Comparison of ENCODE assay signal across 2 fruit fly cellular contexts in genomic region chr3R:19370693-19371092, dm6.
TF ChIP-seq lines count a peak whose summit lies in the region.

No protein-coding gene starts in this region.

- TF ChIP-seq CTCF in whole organism, embryonic (GFP tag; optimal IDR thresholded peaks at IDR 0.05; lab: Kevin White, UChicago), result no peak

TF ChIP-seq in whole organism, embryonic, 481 proteins besides CTCF, POLR2A, EP300 and RAD21 (continues in another document):
- TF ChIP-seq Kr (GFP tag; optimal IDR thresholded peaks at IDR 0.05; lab: Kevin White, UChicago) (no peak), gsb-n (tag; optimal IDR thresholded peaks at IDR 0.05; lab: Kevin White, UChicago) (no peak), hkb (optimal IDR thresholded peaks at IDR 0.05; lab: Kevin White, UChicago) (no peak), hkb (GFP tag; IDR thresholded peaks at IDR 0.05; lab: Robert Waterston, UW) (no peak), Blimp-1 (GFP tag; optimal IDR thresholded peaks at IDR 0.05; lab: Kevin White, UChicago) (peak; percentile 6), CkIIα-i1 (GFP tag; IDR thresholded peaks at IDR 0.05; lab: Robert Waterston, UW) (no peak), wdn (GFP tag; IDR thresholded peaks at IDR 0.05; lab: Robert Waterston, UW) (no peak), danr (GFP tag; IDR thresholded peaks at IDR 0.05; lab: Robert Waterston, UW) (no peak), TFAM (GFP tag; optimal IDR thresholded peaks at IDR 0.05; lab: Kevin White, UChicago) (no peak), CG17361 (GFP tag; IDR thresholded peaks at IDR 0.05; lab: Robert Waterston, UW) (peak; percentile 38; the same call in 1 of the 3 replicates), MBD-R2 (GFP tag; IDR thresholded peaks at IDR 0.05; lab: Robert Waterston, UW) (no peak), sisA (GFP tag; IDR thresholded peaks at IDR 0.05; lab: Robert Waterston, UW) (no peak), wek (GFP tag; optimal IDR thresholded peaks at IDR 0.05; lab: Kevin White, UChicago) (no peak), CG13894 (tag; optimal IDR thresholded peaks at IDR 0.05; lab: Kevin White, UChicago) (no peak), Xrp1 (GFP tag; IDR thresholded peaks at IDR 0.05; lab: Robert Waterston, UW) (0 out of 2 replicates have a peak, but pooled peaks have one; percentile 38), CG2712 (tag; optimal IDR thresholded peaks at IDR 0.05; lab: Kevin White, UChicago) (peak; percentile 53), Sry-β (GFP tag; optimal IDR thresholded peaks at IDR 0.05; lab: Kevin White, UChicago) (no peak), jumu (GFP tag; optimal IDR thresholded peaks at IDR 0.05; lab: Kevin White, UChicago) (no peak), CG18262 (tag; optimal IDR thresholded peaks at IDR 0.05; lab: Kevin White, UChicago) (peak; percentile 45), CG15696 (tag; optimal IDR thresholded peaks at IDR 0.05; lab: Kevin White, UChicago) (peak; percentile 45), sens (GFP tag; lab: Kevin White, UChicago) (peak; percentile 79), gro (GFP tag; optimal IDR thresholded peaks at IDR 0.05; lab: Kevin White, UChicago) (no peak), Jarid2 (GFP tag; optimal IDR thresholded peaks at IDR 0.05; lab: Kevin White, UChicago) (no peak), Lim3 (GFP tag; IDR thresholded peaks at IDR 0.05; lab: Robert Waterston, UW) (no peak), CG8944 (GFP tag; optimal IDR thresholded peaks at IDR 0.05; lab: Kevin White, UChicago) (no peak), CG4360 (GFP tag; IDR thresholded peaks at IDR 0.05; lab: Robert Waterston, UW) (no peak), Myb (GFP tag; optimal IDR thresholded peaks at IDR 0.05; lab: Kevin White, UChicago) (no peak), CG11504 (tag; optimal IDR thresholded peaks at IDR 0.05; lab: Kevin White, UChicago) (peak; percentile 10), CG31441 (GFP tag; IDR thresholded peaks at IDR 0.05; lab: Robert Waterston, UW) (0 out of 2 replicates have a peak, but pooled peaks have one; percentile 29), CG10979 (tag; optimal IDR thresholded peaks at IDR 0.05; lab: Kevin White, UChicago) (peak; percentile 62), CG12155 (GFP tag; optimal IDR thresholded peaks at IDR 0.05; lab: Kevin White, UChicago) (no peak), CG17829 (tag; optimal IDR thresholded peaks at IDR 0.05; lab: Kevin White, UChicago) (peak; percentile 25), repo (GFP tag; optimal IDR thresholded peaks at IDR 0.05; lab: Kevin White, UChicago) (no peak), dmrt11E (tag; optimal IDR thresholded peaks at IDR 0.05; lab: Kevin White, UChicago) (peak; percentile 22), CG9215 (GFP tag; IDR thresholded peaks at IDR 0.05; lab: Robert Waterston, UW) (no peak), CG10267 (tag; optimal IDR thresholded peaks at IDR 0.05; lab: Kevin White, UChicago) (peak; percentile 30), CG3065 (GFP tag; optimal IDR thresholded peaks at IDR 0.05; lab: Kevin White, UChicago) (no peak), phol (tag; optimal IDR thresholded peaks at IDR 0.05; lab: Kevin White, UChicago) (peak; percentile 24), CG14710 (tag; optimal IDR thresholded peaks at IDR 0.05; lab: Kevin White, UChicago) (peak; percentile 31), CG6689 (GFP tag; IDR thresholded peaks at IDR 0.05; lab: Robert Waterston, UW) (peak; percentile 25; the same call in 1 of the 2 replicates), CG8281 (tag; optimal IDR thresholded peaks at IDR 0.05; lab: Kevin White, UChicago) (no peak), CG9727 (GFP tag; optimal IDR thresholded peaks at IDR 0.05; lab: Kevin White, UChicago) (peak; percentile 41), CG5245 (GFP tag; optimal IDR thresholded peaks at IDR 0.05; lab: Kevin White, UChicago) (no peak), CG11093 (GFP tag; IDR thresholded peaks at IDR 0.05; lab: Robert Waterston, UW) (no peak), croc (GFP tag; conservative IDR thresholded peaks at IDR 0.05; lab: Robert Waterston, UW) (no peak), CG6813 (GFP tag; optimal IDR thresholded peaks at IDR 0.05; lab: Kevin White, UChicago) (no peak), Optix (GFP tag; IDR thresholded peaks at IDR 0.05; lab: Robert Waterston, UW) (no peak), CG12071 (GFP tag; optimal IDR thresholded peaks at IDR 0.05; lab: Kevin White, UChicago) (no peak)

TF ChIP-seq in whole organism, prepupa, 60 proteins besides CTCF, POLR2A, EP300 and RAD21:
- TF ChIP-seq Hr4 (GFP tag; optimal IDR thresholded peaks at IDR 0.05; lab: Kevin White, UChicago) (no peak), svp (GFP tag; lab: Kevin White, UChicago) (peak; percentile 16), Eip78C (GFP tag; lab: Kevin White, UChicago) (peak; percentile 18)

Comparison
In these comparisons a context has a peak if more than half of its experiments do, and no peak if none do; other contexts are left out.
1. Of the 7 proteins assayed by ChIP-seq in both whole organism, embryonic and whole organism, prepupa: peak only in whole organism, embryonic: Blimp-1; only in whole organism, prepupa: none; in both: none; in neither: 6.